Worm (Caenorhabditis elegans): ENCODE measurements around the gene ncs-6.
"Not testable (repeated sequence)": the region's sequence is repeated elsewhere in the genome, so short reads cannot be mapped to it uniquely, and the experiment has no call there.

The ncs-6 gene

ce11 chrII:3502011-3502410 lies 26.3 kb downstream of the ncs-6 start:
- TF ChIP-seq lin-15B (tag; optimal IDR thresholded peaks at IDR 0.05) (no peak), unc-39 (tag; optimal IDR thresholded peaks at IDR 0.05) (no peak), elt-2 (tag; optimal IDR thresholded peaks at IDR 0.05) (no peak), pqm-1 (tag; optimal IDR thresholded peaks at IDR 0.05) (no peak), fos-1 (tag; optimal IDR thresholded peaks at IDR 0.05) (no peak), nhr-28 (tag; optimal IDR thresholded peaks at IDR 0.05) (no peak), ceh-9 (tag; optimal IDR thresholded peaks at IDR 0.05) (no peak), ama-1 (optimal IDR thresholded peaks at IDR 0.05) (no peak), lin-39 (tag; optimal IDR thresholded peaks at IDR 0.05) (no peak), fkh-2 (tag; optimal IDR thresholded peaks at IDR 0.05) (no peak), ztf-4 (tag; optimal IDR thresholded peaks at IDR 0.05) (no peak), snpc-4 (tag; optimal IDR thresholded peaks at IDR 0.05) (no peak), pha-4 (tag; optimal IDR thresholded peaks at IDR 0.05) (no peak), elt-1 (tag; optimal IDR thresholded peaks at IDR 0.05) (no peak), mdl-1 (tag; optimal IDR thresholded peaks at IDR 0.05) (no peak), ceh-16 (tag; optimal IDR thresholded peaks at IDR 0.05) (no peak), egl-27 (tag; optimal IDR thresholded peaks at IDR 0.05) (no peak), ceh-82 (tag; optimal IDR thresholded peaks at IDR 0.05) (no peak)

ce11 chrII:3500373-3500772 lies 27.9 kb downstream of the ncs-6 start:
- no peak for TF ChIP-seq fos-1 (tag; optimal IDR thresholded peaks at IDR 0.05)
- TF ChIP-seq nhr-237 (tag; optimal IDR thresholded peaks at IDR 0.05) = no peak
- no peak for TF ChIP-seq hmg-11 (tag; optimal IDR thresholded peaks at IDR 0.05)

ce11 chrII:3499386-3499785 lies 28.9 kb downstream of the ncs-6 start, which contains the start of gene Y49F6B.9:
TSS of gene Y49F6B.9 (minus strand) at chrII:3499387.
- TF ChIP-seq ama-1 (optimal IDR thresholded peaks at IDR 0.05) = no peak
- TF ChIP-seq ceh-28 (tag; optimal IDR thresholded peaks at IDR 0.05) = no peak
- no peak for TF ChIP-seq jun-1 (tag; optimal IDR thresholded peaks at IDR 0.05)
- no peak for TF ChIP-seq lsy-12 (tag; optimal IDR thresholded peaks at IDR 0.05)
- TF ChIP-seq elt-3 (tag; optimal IDR thresholded peaks at IDR 0.05) = no peak
- no peak for TF ChIP-seq sea-2 (GFP tag; optimal IDR thresholded peaks at IDR 0.05)
- TF ChIP-seq nhr-11 (tag; optimal IDR thresholded peaks at IDR 0.05) = no peak
- no peak for TF ChIP-seq elt-1 (tag; optimal IDR thresholded peaks at IDR 0.05)
- no peak for TF ChIP-seq mml-1 (tag; optimal IDR thresholded peaks at IDR 0.05)
- no peak for TF ChIP-seq ceh-82 (tag; optimal IDR thresholded peaks at IDR 0.05)
- no peak for TF ChIP-seq nhr-67 (tag; optimal IDR thresholded peaks at IDR 0.05)
- no peak for TF ChIP-seq egl-5 (tag; optimal IDR thresholded peaks at IDR 0.05)
- TF ChIP-seq nhr-25 (tag; optimal IDR thresholded peaks at IDR 0.05) = no peak
- TF ChIP-seq mdl-1 (tag; optimal IDR thresholded peaks at IDR 0.05) = no peak
- no peak for TF ChIP-seq ztf-4 (tag; optimal IDR thresholded peaks at IDR 0.05)
- no peak for TF ChIP-seq pha-4 (tag; optimal IDR thresholded peaks at IDR 0.05)
- no peak for TF ChIP-seq nfya-1 (tag; optimal IDR thresholded peaks at IDR 0.05; ENCODE audit: insufficient read depth)

- not testable (repeated sequence) for TF ChIP-seq nhr-28, nhr-12, pqm-1 (tag; optimal IDR thresholded peaks at IDR 0.05)
Measured at ce11 chrII:3490797-3491196, 37.5 kb downstream of the ncs-6 start, which contains the start of gene fbxb-112. TSS of gene fbxb-112 (plus strand) at chrII:3491097.

- TF ChIP-seq snpc-4 (tag; optimal IDR thresholded peaks at IDR 0.05) (peak; percentile 55), ztf-4 (tag; optimal IDR thresholded peaks at IDR 0.05) (no peak), hmg-11 (tag; optimal IDR thresholded peaks at IDR 0.05) (no peak), daf-12 (tag; optimal IDR thresholded peaks at IDR 0.05) (no peak), fkh-10 (GFP tag; optimal IDR thresholded peaks at IDR 0.05) (peak; percentile 17), nhr-67 (tag; optimal IDR thresholded peaks at IDR 0.05) (no peak), nfya-1 (tag; optimal IDR thresholded peaks at IDR 0.05; ENCODE audit: insufficient read depth) (peak; percentile 55), aly-2 (tag; optimal IDR thresholded peaks at IDR 0.05) (no peak), ceh-28 (tag; optimal IDR thresholded peaks at IDR 0.05) (no peak), lin-39 (tag; optimal IDR thresholded peaks at IDR 0.05) (peak; percentile 59), nhr-23 (tag; optimal IDR thresholded peaks at IDR 0.05) (peak; percentile 17), sea-2 (GFP tag; optimal IDR thresholded peaks at IDR 0.05) (no peak), ama-1 (optimal IDR thresholded peaks at IDR 0.05) (no peak), nhr-25 (tag; optimal IDR thresholded peaks at IDR 0.05) (peak; percentile 20), ceh-82 (tag; optimal IDR thresholded peaks at IDR 0.05) (no peak), R02D3.7 (tag; optimal IDR thresholded peaks at IDR 0.05) (peak; percentile 1), lin-15B (tag; optimal IDR thresholded peaks at IDR 0.05) (peak; percentile 91), elt-2 (tag; optimal IDR thresholded peaks at IDR 0.05) (peak; percentile 11), nhr-77 (tag; optimal IDR thresholded peaks at IDR 0.05) (no peak), egl-5 (tag; optimal IDR thresholded peaks at IDR 0.05) (peak; percentile 69)
Measured at ce11 chrII:3482231-3482630, 46.1 kb downstream of the ncs-6 start, which contains the start of gene smu-2. TSS of gene smu-2 (plus strand) at chrII:3482408.

Measured in whole organism, L3 larva.